Worm (Caenorhabditis elegans) whole organism, L2 larva: Measurements from ENCODE around the gene T06C10.3.

Source experiments
- ZK546.5 ChIP-seq: sonication (generic microtip); optimal IDR thresholded peaks from 2 replicates; lab custom pipeline; 2017; ENCODE audit warnings: missing biosample characterization, missing genetic modification characterization
- ama-1 ChIP-seq: fragments of 150-350 bp; optimal IDR thresholded peaks from 2 replicates; lab custom pipeline; 2018; ENCODE audit warnings: inconsistent platforms
- ceh-82 ChIP-seq: fragments of 150-350 bp; optimal IDR thresholded peaks from 2 replicates; lab custom pipeline; 2014; ENCODE audit warnings: missing biosample characterization, missing genetic modification characterization
- dmd-4 ChIP-seq: sonication (generic microtip); optimal IDR thresholded peaks from 2 replicates; lab custom pipeline; 2017; ENCODE audit warnings: missing biosample characterization, missing genetic modification characterization
- lin-13 ChIP-seq: fragments of 150-350 bp; optimal IDR thresholded peaks from 2 replicates; lab custom pipeline; 2014; ENCODE audit warnings: missing biosample characterization, missing genetic modification reagents, missing genetic modification characterization
- lin-39 ChIP-seq: fragments of 150-350 bp; optimal IDR thresholded peaks from 2 replicates; lab custom pipeline; 2014; ENCODE audit warnings: missing biosample characterization, missing genetic modification reagents, missing genetic modification characterization
- nhr-11 ChIP-seq: fragments of 150-350 bp; optimal IDR thresholded peaks from 2 replicates; lab custom pipeline; 2014; ENCODE audit warnings: missing biosample characterization, missing genetic modification characterization
- nhr-77 ChIP-seq: fragments of 150-350 bp; optimal IDR thresholded peaks from 2 replicates; lab custom pipeline; 2014; ENCODE audit warnings: missing biosample characterization, missing genetic modification characterization
- unc-39 ChIP-seq: fragments of 150-350 bp; optimal IDR thresholded peaks from 2 replicates; lab custom pipeline; 2014; ENCODE audit warnings: missing biosample characterization, missing genetic modification characterization
- ztf-11 ChIP-seq: sonication (generic microtip); optimal IDR thresholded peaks from 2 replicates; lab custom pipeline; 2017; ENCODE audit warnings: missing biosample characterization, missing genetic modification characterization

- TF ChIP-seq ztf-11 (tag; lab: Kevin White, UChicago) (no peak), lin-39 (tag; lab: Kevin White, UChicago) (no peak), nhr-11 (tag; lab: Kevin White, UChicago) (no peak), ceh-82 (tag; lab: Kevin White, UChicago) (no peak), dmd-4 (tag; lab: Kevin White, UChicago) (no peak), unc-39 (tag; lab: Kevin White, UChicago) (no peak), ama-1 (lab: Kevin White, UChicago) (no peak), ZK546.5 (no peak), lin-13 (GFP tag; lab: Kevin White, UChicago) (no peak), nhr-77 (tag; lab: Kevin White, UChicago) (no peak)
These were observed 47.3 kb downstream of the T06C10.3 start for ce11 chrIV:7917881-7918280.
